Fruit fly (Drosophila melanogaster): ENCODE results near the gene promL.

Gene promL

DNA sequence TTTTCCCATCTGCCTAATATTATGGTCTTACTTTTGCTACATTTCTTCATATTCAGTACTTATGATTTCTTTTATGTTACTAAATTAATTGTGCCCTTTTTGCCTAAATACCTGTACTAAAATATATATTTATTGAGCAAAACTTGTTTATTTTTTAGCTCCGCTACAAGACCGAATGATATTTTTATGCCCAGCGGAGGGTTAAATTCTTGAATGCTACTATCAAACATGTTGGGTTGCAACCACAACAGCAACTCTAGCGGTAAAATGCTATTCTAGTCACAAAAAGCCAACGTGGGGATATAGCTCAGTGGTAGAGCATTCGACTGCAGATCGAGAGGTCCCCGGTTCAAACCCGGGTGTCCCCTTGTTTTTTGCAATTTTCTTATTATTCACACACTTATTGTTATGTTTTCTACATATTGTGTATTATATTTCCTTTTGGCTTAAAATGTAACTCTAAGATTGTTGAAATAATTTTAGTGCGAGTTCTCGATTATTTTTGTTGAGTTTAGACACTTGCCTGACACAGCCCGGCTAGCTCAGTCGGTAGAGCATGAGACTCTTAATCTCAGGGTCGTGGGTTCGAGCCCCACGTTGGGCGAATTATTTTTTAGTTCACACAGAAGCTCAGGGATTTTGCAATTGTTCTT is 31.3 kb downstream of the promL start (continued):
- TF ChIP-seq sna (GFP tag; IDR thresholded peaks at IDR 0.05; ENCODE audit: partially characterized antibody) (peak; percentile 72), hkb (optimal IDR thresholded peaks at IDR 0.05) (no peak), hkb (GFP tag; IDR thresholded peaks at IDR 0.05) (peak; percentile 62; the same call in 1 of the 2 replicates), CG8765 (GFP tag; IDR thresholded peaks at IDR 0.05) (no peak), zen (tag; optimal IDR thresholded peaks at IDR 0.05) (no peak), Hand (GFP tag; optimal IDR thresholded peaks at IDR 0.05) (peak; percentile 21), Awh (GFP tag; IDR thresholded peaks at IDR 0.05) (0 out of 2 replicates have a peak, but pooled peaks have one; percentile 27), CG4404 (GFP tag; IDR thresholded peaks at IDR 0.05) (no peak), pros (GFP tag; optimal IDR thresholded peaks at IDR 0.05) (peak; percentile 76), Mes4 (GFP tag; optimal IDR thresholded peaks at IDR 0.05) (no peak), run (tag; optimal IDR thresholded peaks at IDR 0.05) (no peak), chn (GFP tag; optimal IDR thresholded peaks at IDR 0.05) (no peak), gcm (GFP tag; optimal IDR thresholded peaks at IDR 0.05) (no peak), lilli (GFP tag; optimal IDR thresholded peaks at IDR 0.05) (peak; percentile 49), CG31441 (GFP tag; IDR thresholded peaks at IDR 0.05) (no peak; the same call in 1 of the 2 replicates), br (optimal IDR thresholded peaks at IDR 0.05) (no peak), H15 (GFP tag; IDR thresholded peaks at IDR 0.05) (no peak), Aef1 (GFP tag; IDR thresholded peaks at IDR 0.05) (no peak), Dp (GFP tag; optimal IDR thresholded peaks at IDR 0.05) (no peak), CG6813 (GFP tag; optimal IDR thresholded peaks at IDR 0.05) (no peak), scrt (GFP tag; optimal IDR thresholded peaks at IDR 0.05) (peak; percentile 16), CG15269 (tag; optimal IDR thresholded peaks at IDR 0.05) (peak; percentile 29), row (GFP tag; IDR thresholded peaks at IDR 0.05) (peak; percentile 65; the same call in 2 of the 3 replicates), sc (optimal IDR thresholded peaks at IDR 0.05) (no peak), sc (GFP tag; optimal IDR thresholded peaks at IDR 0.05) (no peak), CG12391 (tag; optimal IDR thresholded peaks at IDR 0.05) (peak; percentile 53), aop (GFP tag; IDR thresholded peaks at IDR 0.05) (no peak), pzg (GFP tag; optimal IDR thresholded peaks at IDR 0.05) (no peak), CG1529 (GFP tag; optimal IDR thresholded peaks at IDR 0.05) (no peak), CG13287 (GFP tag; IDR thresholded peaks at IDR 0.05; ENCODE audit: partially characterized antibody) (peak; percentile 47; the same call in 1 of the 2 replicates), CG4328 (GFP tag; optimal IDR thresholded peaks at IDR 0.05) (peak; percentile 8), Poxn (GFP tag; IDR thresholded peaks at IDR 0.05) (no peak), mirr (GFP tag; optimal IDR thresholded peaks at IDR 0.05) (no peak), CG6175 (GFP tag; IDR thresholded peaks at IDR 0.05) (no peak), CG14710 (tag; optimal IDR thresholded peaks at IDR 0.05) (no peak), CG1602 (GFP tag; optimal IDR thresholded peaks at IDR 0.05) (no peak), Hr39 (optimal IDR thresholded peaks at IDR 0.05) (no peak), sisA (GFP tag; IDR thresholded peaks at IDR 0.05) (no peak), CG5953 (GFP tag; IDR thresholded peaks at IDR 0.05) (no peak), Abd-B (GFP tag; optimal IDR thresholded peaks at IDR 0.05) (no peak), CG16815 (GFP tag; optimal IDR thresholded peaks at IDR 0.05) (no peak), CG8924 (tag; optimal IDR thresholded peaks at IDR 0.05) (no peak), Med (GFP tag) (peak; percentile 26), CG16813 (GFP tag; IDR thresholded peaks at IDR 0.05; ENCODE audit: partially characterized antibody) (peak; percentile 89), tup (GFP tag; optimal IDR thresholded peaks at IDR 0.05) (no peak), CG8478 (optimal IDR thresholded peaks at IDR 0.05) (no peak), nerfin-1 (tag; optimal IDR thresholded peaks at IDR 0.05) (no peak), CG17912 (GFP tag; optimal IDR thresholded peaks at IDR 0.05) (no peak), MESR4 (GFP tag; optimal IDR thresholded peaks at IDR 0.05) (no peak), fru (optimal IDR thresholded peaks at IDR 0.05) (no peak), exex (tag; optimal IDR thresholded peaks at IDR 0.05) (no peak), CG7786 (GFP tag; optimal IDR thresholded peaks at IDR 0.05) (no peak)
